Worm (Caenorhabditis elegans) whole organism, late embryonic: ENCODE data around the gene W08F4.10.

Experiments used
- ahr-1 ChIP-seq: sonication (generic microtip); optimal IDR thresholded peaks from 2 replicates; lab custom pipeline; 2016; ENCODE audit warnings: missing genetic modification characterization, missing compliant biosample characterization
- fkh-10 ChIP-seq: fragments of 150-350 bp; optimal IDR thresholded peaks from 2 replicates; lab custom pipeline; 2014; ENCODE audit warnings: missing biosample characterization, missing genetic modification reagents, missing genetic modification characterization
- hlh-8 ChIP-seq: sonication (generic microtip); optimal IDR thresholded peaks from 2 replicates; lab custom pipeline; 2016; ENCODE audit warnings: missing genotype, missing genetic modification characterization, missing compliant biosample characterization
- mec-3 ChIP-seq: sonication (generic microtip); optimal IDR thresholded peaks from 2 replicates; lab custom pipeline; 2016; ENCODE audit warnings: borderline replicate concordance, missing genetic modification characterization, missing compliant biosample characterization
- nhr-11 ChIP-seq: fragments of 150-350 bp; optimal IDR thresholded peaks from 2 replicates; lab custom pipeline; 2014; ENCODE audit warnings: missing biosample characterization, missing genetic modification characterization
- pag-3 ChIP-seq: sonication (generic microtip); optimal IDR thresholded peaks from 2 replicates; lab custom pipeline; 2016; ENCODE audit warnings: missing compliant biosample characterization, missing genetic modification characterization, borderline replicate concordance
- pat-9 ChIP-seq: fragments of 200-800 bp; sonication (Bioruptor generic); optimal IDR thresholded peaks from 2 replicates; lab custom pipeline; 2018; ENCODE audit warnings: mild to moderate bottlenecking, missing genetic modification characterization, moderate library complexity, missing compliant biosample characterization
- pqm-1 ChIP-seq: sonication (generic microtip); optimal IDR thresholded peaks from 2 replicates; lab custom pipeline; 2016; ENCODE audit warnings: missing genetic modification characterization, missing compliant biosample characterization
- unc-55 ChIP-seq: sonication (generic microtip); optimal IDR thresholded peaks from 2 replicates; lab custom pipeline; 2017; ENCODE audit warnings: missing biosample characterization, missing genetic modification reagents, missing genetic modification characterization

DNA sequence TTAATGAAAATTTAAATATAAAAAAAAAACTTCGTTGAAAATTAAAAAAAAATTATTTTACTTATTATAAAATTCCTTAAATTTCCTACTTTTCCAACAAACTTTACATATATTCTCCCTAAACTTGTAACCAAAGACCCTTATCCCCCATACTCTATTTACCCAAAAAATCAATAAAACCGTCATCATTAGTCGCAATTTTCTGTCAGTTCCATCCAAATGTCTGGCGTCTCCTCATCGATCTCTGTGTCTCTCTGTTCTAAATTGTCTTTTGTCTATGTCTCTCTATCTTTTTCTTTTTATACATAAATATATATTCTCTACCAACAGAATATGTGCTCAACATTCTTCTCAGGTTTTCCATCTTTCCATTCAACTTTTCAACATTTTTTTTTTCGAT, 35.6 kb downstream of the W08F4.10 start:
- TF ChIP-seq mec-3 (tag; lab: Kevin White, UChicago) (no peak), nhr-11 (no peak), pqm-1 (tag; lab: Kevin White, UChicago) (no peak), unc-55 (peak; percentile 9), hlh-8 (tag; lab: Kevin White, UChicago) (no peak), pag-3 (tag; lab: Kevin White, UChicago) (no peak), ahr-1 (no peak), pat-9 (tag; lab: Kevin White, UChicago) (no peak), fkh-10 (GFP tag; lab: Kevin White, UChicago) (no peak)
